Fruit fly (Drosophila melanogaster) whole organism, embryonic: Measurements from ENCODE around the gene dbo.

Source experiments
- BEAF-32 ChIP-seq: fragments of 200-800 bp; sonication (Bioruptor generic); optimal IDR thresholded peaks from 3 replicates; lab custom pipeline; 2017; ENCODE audit warnings: missing biosample characterization, missing genetic modification characterization, mild to moderate bottlenecking, moderate library complexity, missing genetic modification reagents
- CG11093 ChIP-seq: fragments of 200-800 bp; sonication (Bioruptor generic); IDR thresholded peaks from 3 replicates; pipeline ENCODE4 v1.3.6; 2022; ENCODE audit warnings: missing biosample characterization, missing genetic modification characterization
- CG11456 ChIP-seq: fragments of 200-800 bp; sonication (Bioruptor generic); IDR thresholded peaks from 3 replicates; pipeline ENCODE4 v1.3.6; 2022; ENCODE audit warnings: missing biosample characterization, missing genetic modification characterization
- CG12391 ChIP-seq: fragments of 200-800 bp; sonication (Bioruptor generic); optimal IDR thresholded peaks from 3 replicates; lab custom pipeline; 2018; ENCODE audit warnings: missing biosample characterization, mild to moderate bottlenecking, missing genetic modification characterization, moderate library complexity
- CG13296 ChIP-seq: fragments of 200-800 bp; sonication (Bioruptor generic); optimal IDR thresholded peaks from 3 replicates; lab custom pipeline; 2018; ENCODE audit warnings: missing biosample characterization, mild to moderate bottlenecking, missing genetic modification characterization
- CG14441 ChIP-seq: fragments of 200-800 bp; sonication (Bioruptor generic); IDR thresholded peaks from 2 replicates; pipeline ENCODE4 v1.3.6; 2022; ENCODE audit warnings: missing biosample characterization, missing genetic modification characterization
- CG15696 ChIP-seq: fragments of 200-800 bp; sonication (Bioruptor generic); optimal IDR thresholded peaks from 2 replicates; lab custom pipeline; 2019; ENCODE audit warnings: missing biosample characterization, mild to moderate bottlenecking, missing genetic modification characterization, moderate library complexity
- CG1647 ChIP-seq: fragments of 200-800 bp; sonication (Bioruptor generic); optimal IDR thresholded peaks from 3 replicates; lab custom pipeline; 2016; ENCODE audit warnings: missing biosample characterization, missing genetic modification characterization
- CG2202 ChIP-seq: fragments of 200-800 bp; sonication (Bioruptor generic); optimal IDR thresholded peaks from 2 replicates; lab custom pipeline; 2018; ENCODE audit warnings: missing biosample characterization, mild to moderate bottlenecking, missing genetic modification characterization
- CG3065 ChIP-seq: fragments of 200-800 bp; sonication (Bioruptor generic); optimal IDR thresholded peaks from 2 replicates; lab custom pipeline; 2016; ENCODE audit warnings: missing biosample characterization, missing genetic modification characterization
- CG31224 ChIP-seq: fragments of 200-800 bp; sonication (Bioruptor generic); IDR thresholded peaks from 2 replicates; pipeline ENCODE4 v1.3.6; 2022; ENCODE audit warnings: missing biosample characterization, missing genetic modification characterization
- CG31441 ChIP-seq: fragments of 200-800 bp; sonication (Bioruptor generic); IDR thresholded peaks from 2 replicates; pipeline ENCODE4 v1.3.6; 2022; ENCODE audit warnings: missing biosample characterization, missing genetic modification characterization
- CG4707 ChIP-seq: fragments of 200-800 bp; sonication (Bioruptor generic); optimal IDR thresholded peaks from 2 replicates; lab custom pipeline; 2018; ENCODE audit warnings: missing biosample characterization, mild to moderate bottlenecking, missing genetic modification characterization, moderate library complexity
- CG4730 ChIP-seq: fragments of 200-800 bp; sonication (Bioruptor generic); IDR thresholded peaks from 2 replicates; pipeline ENCODE4 v1.3.6; 2022; ENCODE audit warnings: missing biosample characterization, missing genetic modification characterization
- CG6689 ChIP-seq: fragments of 200-800 bp; sonication (Bioruptor generic); IDR thresholded peaks from 2 replicates; pipeline ENCODE4 v1.3.6; 2022; ENCODE audit warnings: missing biosample characterization, missing genetic modification characterization
- CG7357 ChIP-seq: fragments of 200-800 bp; sonication (Bioruptor generic); IDR thresholded peaks from 3 replicates; pipeline ENCODE4 v1.3.6; 2022; ENCODE audit warnings: missing biosample characterization, missing genetic modification characterization
- CG7839 ChIP-seq: fragments of 200-800 bp; sonication (Bioruptor generic); optimal IDR thresholded peaks from 3 replicates; lab custom pipeline; 2018; ENCODE audit warnings: missing biosample characterization, mild to moderate bottlenecking, missing genetic modification characterization, moderate library complexity
- CG7987 ChIP-seq: fragments of 200-800 bp; sonication (Bioruptor generic); optimal IDR thresholded peaks from 2 replicates; lab custom pipeline; 2018; ENCODE audit warnings: missing biosample characterization, mild to moderate bottlenecking, missing genetic modification characterization, moderate library complexity
- CG8765 ChIP-seq: fragments of 200-800 bp; sonication (Bioruptor generic); IDR thresholded peaks from 2 replicates; pipeline ENCODE4 v1.3.6; 2022; ENCODE audit warnings: missing biosample characterization, missing genetic modification characterization
- CoRest ChIP-seq: fragments of 200-800 bp; sonication (Bioruptor generic); optimal IDR thresholded peaks from 3 replicates; lab custom pipeline; 2018; ENCODE audit warnings: missing biosample characterization, mild to moderate bottlenecking, missing genetic modification characterization, moderate library complexity
- Doc2 ChIP-seq: fragments of 200-800 bp; sonication (Bioruptor generic); IDR thresholded peaks from 2 replicates; pipeline ENCODE4 v1.3.6; 2022; ENCODE audit warnings: missing biosample characterization, missing genetic modification characterization
- Elba2 ChIP-seq: fragments of 200-800 bp; sonication (Bioruptor generic); optimal IDR thresholded peaks from 3 replicates; lab custom pipeline; 2016; ENCODE audit warnings: missing biosample characterization, missing genetic modification characterization
- Gug ChIP-seq: fragments of 200-800 bp; sonication (Bioruptor generic); IDR thresholded peaks from 4 replicates; pipeline ENCODE4 v1.3.6; 2022; ENCODE audit warnings: missing biosample characterization, missing genetic modification characterization
- HmgD ChIP-seq: fragments of 200-800 bp; sonication (Bioruptor generic); optimal IDR thresholded peaks from 3 replicates; lab custom pipeline; 2016; ENCODE audit warnings: missing biosample characterization, missing genetic modification characterization
- Kr ChIP-seq: fragments of 200-800 bp; sonication (Bioruptor generic); optimal IDR thresholded peaks from 2 replicates; lab custom pipeline; 2017; ENCODE audit warnings: missing biosample characterization, mild to moderate bottlenecking, missing genetic modification characterization
- MBD-R2 ChIP-seq: fragments of 200-800 bp; sonication (Bioruptor generic); IDR thresholded peaks from 2 replicates; pipeline ENCODE4 v1.3.6; 2022; ENCODE audit warnings: missing biosample characterization, missing genetic modification characterization
- Mrtf ChIP-seq: fragments of 200-800 bp; sonication (Bioruptor generic); IDR thresholded peaks from 3 replicates; pipeline ENCODE4 v1.3.6; 2022; ENCODE audit warnings: missing biosample characterization, missing genetic modification characterization
- NC2β ChIP-seq: fragments of 200-800 bp; sonication (Bioruptor generic); optimal IDR thresholded peaks from 2 replicates; lab custom pipeline; 2016; ENCODE audit warnings: missing biosample characterization, missing genetic modification characterization
- Six4 ChIP-seq: fragments of 200-800 bp; sonication (Bioruptor generic); optimal IDR thresholded peaks from 2 replicates; lab custom pipeline; 2016; ENCODE audit warnings: missing biosample characterization, missing genetic modification characterization
- Sox102F ChIP-seq: fragments of 200-800 bp; sonication (Bioruptor generic); optimal IDR thresholded peaks from 2 replicates; lab custom pipeline; 2018; ENCODE audit warnings: missing biosample characterization, mild to moderate bottlenecking, missing genetic modification characterization, moderate library complexity
- bcd ChIP-seq: fragments of 200-800 bp; sonication (Bioruptor generic); optimal IDR thresholded peaks from 2 replicates; lab custom pipeline; 2017; ENCODE audit warnings: missing biosample characterization, mild to moderate bottlenecking, missing genetic modification characterization
- br ChIP-seq: fragments of >200 bp; optimal IDR thresholded peaks from 2 replicates; lab custom pipeline; 2017
- cas ChIP-seq: fragments of 200-800 bp; sonication (Bioruptor generic); IDR thresholded peaks from 2 replicates; pipeline ENCODE4 v1.3.6; 2022; ENCODE audit warnings: missing biosample characterization, missing genetic modification characterization
- esg ChIP-seq: fragments of 200-800 bp; sonication (Bioruptor generic); conservative IDR thresholded peaks from 2 replicates; pipeline ENCODE4 v1.3.6; 2022; ENCODE audit warnings: missing biosample characterization, missing genetic modification characterization
- fd102C ChIP-seq: fragments of 200-800 bp; sonication (Bioruptor generic); optimal IDR thresholded peaks from 2 replicates; lab custom pipeline; 2018; ENCODE audit warnings: missing biosample characterization, mild to moderate bottlenecking, missing genetic modification characterization, moderate library complexity
- gsb ChIP-seq: fragments of 200-800 bp; sonication (Bioruptor generic); IDR thresholded peaks from 2 replicates; pipeline ENCODE4 v1.3.6; 2022; ENCODE audit warnings: missing biosample characterization, missing genetic modification characterization
- insv ChIP-seq, 2 experiments: fragments of 200-800 bp; sonication (Bioruptor generic); optimal IDR thresholded peaks; 3 replicates each; lab custom pipeline; 2016 to 2018; ENCODE audit warnings: missing biosample characterization in 2 of 2, missing genetic modification characterization in 2 of 2
- ken ChIP-seq: fragments of 200-800 bp; sonication (Bioruptor generic); IDR thresholded peaks from 3 replicates; pipeline ENCODE4 v1.3.6; 2022; ENCODE audit warnings: missing biosample characterization, missing genetic modification characterization
- mirr ChIP-seq: fragments of 200-800 bp; sonication (Bioruptor generic); optimal IDR thresholded peaks from 3 replicates; lab custom pipeline; 2018; ENCODE audit warnings: missing biosample characterization, mild to moderate bottlenecking, missing genetic modification characterization
- pan ChIP-seq, 4 experiments: fragments of >200 bp in 3 of 4; fragments of 200-800 bp in 1 of 4; sonication (Bioruptor generic) in 1 of 4; optimal IDR thresholded peaks in 3 of 4; IDR thresholded peaks in 1 of 4; 2 replicates each; pipeline versions ENCODE4 v1.3.6 to Lab custom; 2017 to 2022; ENCODE audit warnings: missing biosample characterization in 2 of 4, missing genetic modification characterization in 2 of 4, mixed read lengths in 1 of 4
- pnt ChIP-seq: fragments of 200-800 bp; sonication (Bioruptor generic); optimal IDR thresholded peaks from 3 replicates; lab custom pipeline; 2016; ENCODE audit warnings: missing biosample characterization, missing genetic modification characterization
- sc ChIP-seq, 3 experiments: fragments of >200 bp in 2 of 3; fragments of 200-800 bp in 1 of 3; sonication (Bioruptor generic) in 1 of 3; optimal IDR thresholded peaks; 2 replicates in 2 of 3; 3 replicates in 1 of 3; lab custom pipeline; 2017; ENCODE audit warnings: mild to moderate bottlenecking in 1 of 3, missing biosample characterization in 1 of 3, missing genetic modification characterization in 1 of 3, missing genetic modification reagents in 1 of 3
- schlank ChIP-seq: fragments of 200-800 bp; sonication (Bioruptor generic); optimal IDR thresholded peaks from 2 replicates; lab custom pipeline; 2018; ENCODE audit warnings: missing biosample characterization, mild to moderate bottlenecking, missing genetic modification characterization
- sens ChIP-seq: fragments of 200-800 bp; sonication (Bioruptor generic); peaks from one replicate; lab custom pipeline; 2016; ENCODE audit warnings: missing biosample characterization, missing genetic modification characterization
- so ChIP-seq: fragments of 200-800 bp; sonication (Bioruptor generic); IDR thresholded peaks from 3 replicates; pipeline ENCODE4 v1.3.6; 2022; ENCODE audit warnings: missing biosample characterization, missing genetic modification characterization
- tap ChIP-seq: fragments of 200-800 bp; optimal IDR thresholded peaks from 3 replicates; lab custom pipeline; 2019; ENCODE audit warnings: missing biosample characterization, mild to moderate bottlenecking, missing genetic modification characterization, moderate library complexity
- tx ChIP-seq: fragments of 200-800 bp; sonication (Bioruptor generic); optimal IDR thresholded peaks from 2 replicates; lab custom pipeline; 2016; ENCODE audit warnings: missing biosample characterization, missing genetic modification characterization
- vvl ChIP-seq: fragments of 200-800 bp; sonication (Bioruptor generic); IDR thresholded peaks from 2 replicates; pipeline ENCODE4 v1.3.6; 2022; ENCODE audit warnings: missing biosample characterization, missing genetic modification characterization
- yki ChIP-seq: fragments of >200 bp; optimal IDR thresholded peaks from 3 replicates; lab custom pipeline; 2018
- z ChIP-seq: fragments of 200-800 bp; sonication (Bioruptor generic); IDR thresholded peaks from 3 replicates; pipeline ENCODE4 v1.3.6; 2022; ENCODE audit warnings: missing biosample characterization, missing genetic modification characterization
- zen ChIP-seq: fragments of 200-800 bp; sonication (Bioruptor generic); optimal IDR thresholded peaks from 3 replicates; lab custom pipeline; 2018; ENCODE audit warnings: missing biosample characterization, mild to moderate bottlenecking, missing genetic modification characterization, moderate library complexity
- zf30C ChIP-seq: fragments of 200-800 bp; sonication (Bioruptor generic); optimal IDR thresholded peaks from 3 replicates; lab custom pipeline; 2018; ENCODE audit warnings: missing biosample characterization, mild to moderate bottlenecking, missing genetic modification characterization

dbo gene

dm6 chr3L:15794311-15794710, 32.4 kb upstream of the dbo start (continued):
- TF ChIP-seq schlank (tag; lab: Kevin White, UChicago): no peak
- TF ChIP-seq so (GFP tag; lab: Robert Waterston, UW): no peak; the same call in 2 of the 3 replicates
- no peak for TF ChIP-seq CG13296 (GFP tag; lab: Kevin White, UChicago)
- TF ChIP-seq CG11456 (GFP tag; lab: Robert Waterston, UW): no peak
- peak; percentile 30 for TF ChIP-seq Sox102F (GFP tag; lab: Kevin White, UChicago)
- TF ChIP-seq Mrtf (GFP tag; lab: Robert Waterston, UW): no peak
- TF ChIP-seq CG31441 (GFP tag; lab: Robert Waterston, UW): no peak
- TF ChIP-seq bcd (GFP tag; lab: Kevin White, UChicago): peak; percentile 45
- no peak for TF ChIP-seq CG3065 (GFP tag; lab: Kevin White, UChicago)
- TF ChIP-seq tx (GFP tag; lab: Kevin White, UChicago): no peak
- no peak for TF ChIP-seq BEAF-32
- TF ChIP-seq HmgD (GFP tag; lab: Kevin White, UChicago): no peak
- TF ChIP-seq vvl: peak; percentile 42
- TF ChIP-seq fd102C (GFP tag; lab: Kevin White, UChicago): peak; percentile 85
- no peak for TF ChIP-seq gsb (GFP tag; lab: Robert Waterston, UW)
- TF ChIP-seq sc (optimal IDR thresholded peaks at IDR 0.05; lab: Kevin White, UChicago): no peak
- peak; percentile 32 for TF ChIP-seq sc (GFP tag; optimal IDR thresholded peaks at IDR 0.05; lab: Kevin White, UChicago)
- TF ChIP-seq CG4707: no peak
- TF ChIP-seq pnt (GFP tag; lab: Kevin White, UChicago): peak; percentile 1
- TF ChIP-seq CG12391: peak; percentile 56
- TF ChIP-seq Elba2 (GFP tag; lab: Kevin White, UChicago): peak; percentile 17
- TF ChIP-seq ken (GFP tag; lab: Robert Waterston, UW): no peak
- peak; percentile 35 for TF ChIP-seq CG2202 (tag; lab: Kevin White, UChicago)
- no peak for TF ChIP-seq CG7987 (GFP tag; lab: Kevin White, UChicago)
- TF ChIP-seq Gug (GFP tag; lab: Robert Waterston, UW): no peak
- peak; percentile 31 for TF ChIP-seq CoRest (tag; lab: Kevin White, UChicago)
- peak; percentile 74 for TF ChIP-seq CG8765 (GFP tag; lab: Robert Waterston, UW)
- no peak for TF ChIP-seq br (lab: Kevin White, UChicago)
- no peak for TF ChIP-seq yki (lab: Kevin White, UChicago)
- TF ChIP-seq CG7357 (GFP tag; lab: Robert Waterston, UW): no peak
- peak; percentile 31; the same call in 1 of the 2 replicates for TF ChIP-seq esg (GFP tag; lab: Robert Waterston, UW)
- TF ChIP-seq MBD-R2 (GFP tag; lab: Robert Waterston, UW): peak; percentile 11; the same call in 1 of the 2 replicates
- peak; percentile 25 for TF ChIP-seq CG1647
- no peak for TF ChIP-seq CG31224
- TF ChIP-seq z: no peak
- TF ChIP-seq zf30C (GFP tag; lab: Kevin White, UChicago): no peak
- peak in 1 of 2 experiments; percentile 74 for TF ChIP-seq pan (optimal IDR thresholded peaks at IDR 0.05; lab: Kevin White, UChicago)
- peak in 1 of 2 experiments; percentile 43 for TF ChIP-seq pan (GFP tag; optimal IDR thresholded peaks at IDR 0.05 in 1 of 2, IDR thresholded peaks at IDR 0.05 in 1 of 2)
- peak; percentile 16 for TF ChIP-seq Six4
- no peak for TF ChIP-seq CG11093 (GFP tag; lab: Robert Waterston, UW)
- no peak for TF ChIP-seq Kr
- TF ChIP-seq Doc2 (GFP tag; lab: Robert Waterston, UW): no peak
- TF ChIP-seq insv (GFP tag; optimal IDR thresholded peaks at IDR 0.05; lab: Kevin White, UChicago): no peak
- peak; percentile 27 for TF ChIP-seq sens (GFP tag; lab: Kevin White, UChicago)
- peak; percentile 29 for TF ChIP-seq CG15696 (tag; lab: Kevin White, UChicago)
- no peak for TF ChIP-seq CG14441 (GFP tag; lab: Robert Waterston, UW)
- TF ChIP-seq CG7839 (tag; lab: Kevin White, UChicago): peak; percentile 34
- no peak for TF ChIP-seq zen (tag; lab: Kevin White, UChicago)
- TF ChIP-seq cas (GFP tag; lab: Robert Waterston, UW): no peak
- TF ChIP-seq tap (tag; lab: Kevin White, UChicago): no peak
- peak; percentile 7 for TF ChIP-seq NC2β (GFP tag; lab: Kevin White, UChicago)
- TF ChIP-seq CG4730 (GFP tag; lab: Robert Waterston, UW): no peak
- TF ChIP-seq mirr (GFP tag; lab: Kevin White, UChicago): no peak
- peak; percentile 24; the same call in 1 of the 2 replicates for TF ChIP-seq CG6689 (GFP tag; lab: Robert Waterston, UW)
